Fruit fly (Drosophila melanogaster) whole organism, prepupa: ENCODE measurements around the gene Hk.

Source experiments
- Blimp-1 ChIP-seq: fragments of 200-800 bp; sonication (Bioruptor generic); optimal IDR thresholded peaks from 3 replicates; lab custom pipeline; 2017; ENCODE audit warnings: missing biosample characterization, missing genetic modification characterization, mild to moderate bottlenecking, moderate library complexity, missing genetic modification reagents
- CG10631 ChIP-seq: fragments of 200-800 bp; sonication (Bioruptor generic); optimal IDR thresholded peaks from 2 replicates; lab custom pipeline; 2016; ENCODE audit warnings: missing biosample characterization, missing genetic modification characterization
- CG10669 ChIP-seq: fragments of 200-800 bp; sonication (Bioruptor generic); optimal IDR thresholded peaks from 3 replicates; lab custom pipeline; 2018; ENCODE audit warnings: missing biosample characterization, mild to moderate bottlenecking, missing genetic modification characterization, moderate library complexity
- CG11294 ChIP-seq: fragments of 200-800 bp; sonication (Bioruptor generic); IDR thresholded peaks from 2 replicates; pipeline ENCODE4 v1.3.6; 2022; ENCODE audit warnings: missing biosample characterization, missing genetic modification characterization
- CG11762 ChIP-seq: fragments of 200-800 bp; sonication (Bioruptor generic); optimal IDR thresholded peaks from 3 replicates; lab custom pipeline; 2016; ENCODE audit warnings: missing biosample characterization, missing genetic modification characterization; ENCODE audit not compliant: insufficient read depth
- CG15336 ChIP-seq: fragments of 200-800 bp; sonication (Bioruptor generic); IDR thresholded peaks from 2 replicates; pipeline ENCODE4 v1.3.6; 2022; ENCODE audit warnings: missing biosample characterization, missing genetic modification characterization
- CG1621 ChIP-seq: fragments of 200-800 bp; sonication (Bioruptor generic); optimal IDR thresholded peaks from 3 replicates; lab custom pipeline; 2018; ENCODE audit warnings: missing biosample characterization, mild to moderate bottlenecking, missing genetic modification characterization
- CG16779 ChIP-seq: fragments of 200-800 bp; sonication (Bioruptor generic); optimal IDR thresholded peaks from 3 replicates; lab custom pipeline; 2017; ENCODE audit warnings: missing biosample characterization, mild to moderate bottlenecking, missing genetic modification characterization
- CG3032 ChIP-seq: fragments of 200-800 bp; optimal IDR thresholded peaks from 2 replicates; lab custom pipeline; 2019; ENCODE audit warnings: missing biosample characterization, mild to moderate bottlenecking, missing genetic modification characterization, moderate library complexity
- CG31627 ChIP-seq: fragments of 200-800 bp; sonication (Bioruptor generic); optimal IDR thresholded peaks from 3 replicates; lab custom pipeline; 2016; ENCODE audit warnings: missing biosample characterization, missing genetic modification characterization
- CG32006 ChIP-seq: fragments of 200-800 bp; sonication (Bioruptor generic); optimal IDR thresholded peaks from 3 replicates; lab custom pipeline; 2017; ENCODE audit warnings: missing biosample characterization, mild to moderate bottlenecking, missing genetic modification characterization
- CG34406 ChIP-seq: fragments of 200-800 bp; sonication (Bioruptor generic); optimal IDR thresholded peaks from 3 replicates; lab custom pipeline; 2016; ENCODE audit warnings: missing biosample characterization, missing genetic modification characterization
- CG3919 ChIP-seq: fragments of 200-800 bp; sonication (Bioruptor generic); optimal IDR thresholded peaks from 3 replicates; lab custom pipeline; 2016; ENCODE audit warnings: missing biosample characterization, missing genetic modification characterization
- CG6808 ChIP-seq: fragments of 200-800 bp; sonication (Bioruptor generic); optimal IDR thresholded peaks from 3 replicates; lab custom pipeline; 2017; ENCODE audit warnings: missing biosample characterization, missing genetic modification characterization, mild to moderate bottlenecking, moderate library complexity, missing genetic modification reagents
- CG6854 ChIP-seq: fragments of 200-800 bp; sonication (Bioruptor generic); optimal IDR thresholded peaks from 2 replicates; lab custom pipeline; 2017; ENCODE audit warnings: missing biosample characterization, mild to moderate bottlenecking, missing genetic modification characterization
- CG7368 ChIP-seq: fragments of 200-800 bp; sonication (Bioruptor generic); optimal IDR thresholded peaks from 3 replicates; lab custom pipeline; 2016; ENCODE audit warnings: missing biosample characterization, missing genetic modification characterization
- CG8119 ChIP-seq: fragments of 200-800 bp; sonication (Bioruptor generic); IDR thresholded peaks from 3 replicates; pipeline ENCODE4 v1.3.6; 2022; ENCODE audit warnings: missing biosample characterization, missing genetic modification characterization
- CG8319 ChIP-seq: fragments of 200-800 bp; sonication (Bioruptor generic); optimal IDR thresholded peaks from 3 replicates; lab custom pipeline; 2016; ENCODE audit warnings: missing biosample characterization, missing genetic modification characterization
- CG8632 ChIP-seq: fragments of 200-800 bp; sonication (Bioruptor generic); optimal IDR thresholded peaks from 3 replicates; lab custom pipeline; 2016; ENCODE audit warnings: missing biosample characterization, missing genetic modification characterization
- Eip93F ChIP-seq: fragments of 200-800 bp; sonication (Bioruptor generic); optimal IDR thresholded peaks from 2 replicates; lab custom pipeline; 2016; ENCODE audit warnings: missing biosample characterization, mild to moderate bottlenecking, missing genetic modification characterization
- Ets21C ChIP-seq: fragments of 200-800 bp; sonication (Bioruptor generic); optimal IDR thresholded peaks from 3 replicates; lab custom pipeline; 2016; ENCODE audit warnings: missing biosample characterization, missing genetic modification characterization
- Ets96B ChIP-seq: fragments of 200-800 bp; optimal IDR thresholded peaks from 2 replicates; lab custom pipeline; 2019; ENCODE audit warnings: missing biosample characterization, mild to moderate bottlenecking, missing genetic modification characterization, moderate library complexity
- Gug ChIP-seq: fragments of 200-800 bp; sonication (Bioruptor generic); IDR thresholded peaks from 2 replicates; pipeline ENCODE4 v1.3.6; 2022; ENCODE audit warnings: missing biosample characterization, missing genetic modification characterization
- Hr38 ChIP-seq: sonication (Bioruptor generic); optimal IDR thresholded peaks from 2 replicates; lab custom pipeline; 2016; ENCODE audit warnings: missing biosample characterization, missing genetic modification characterization
- Hr39 ChIP-seq: fragments of 200-800 bp; sonication (Bioruptor generic); optimal IDR thresholded peaks from 2 replicates; lab custom pipeline; 2016; ENCODE audit warnings: missing biosample characterization, missing genetic modification characterization
- Hr4 ChIP-seq: fragments of 200-800 bp; sonication (Bioruptor generic); optimal IDR thresholded peaks from 3 replicates; lab custom pipeline; 2016; ENCODE audit warnings: missing biosample characterization, missing genetic modification characterization
- Lpt ChIP-seq: fragments of 200-800 bp; sonication (Bioruptor generic); optimal IDR thresholded peaks from 3 replicates; lab custom pipeline; 2016; ENCODE audit warnings: missing biosample characterization, missing genetic modification characterization
- OdsH ChIP-seq: fragments of 200-800 bp; sonication (Bioruptor generic); optimal IDR thresholded peaks from 3 replicates; lab custom pipeline; 2016; ENCODE audit warnings: missing biosample characterization, missing genetic modification characterization
- Sox102F ChIP-seq: fragments of 200-800 bp; sonication (Bioruptor generic); optimal IDR thresholded peaks from 2 replicates; lab custom pipeline; 2016; ENCODE audit warnings: missing biosample characterization, mild to moderate bottlenecking, missing genetic modification characterization
- Sox14 ChIP-seq: fragments of 200-800 bp; sonication (Bioruptor generic); optimal IDR thresholded peaks from 3 replicates; lab custom pipeline; 2016; ENCODE audit warnings: missing biosample characterization, missing genetic modification characterization
- achi ChIP-seq: fragments of 200-800 bp; sonication (Bioruptor generic); optimal IDR thresholded peaks from 3 replicates; lab custom pipeline; 2016; ENCODE audit warnings: missing biosample characterization, missing genetic modification characterization
- cyc ChIP-seq: fragments of 200-800 bp; sonication (Bioruptor generic); optimal IDR thresholded peaks from 3 replicates; lab custom pipeline; 2016; ENCODE audit warnings: missing biosample characterization, missing genetic modification characterization
- dac ChIP-seq: fragments of 200-800 bp; sonication (Bioruptor generic); optimal IDR thresholded peaks from 2 replicates; lab custom pipeline; 2017; ENCODE audit warnings: missing biosample characterization, mild to moderate bottlenecking, missing genetic modification characterization
- dsx ChIP-seq: fragments of 200-800 bp; optimal IDR thresholded peaks from 3 replicates; lab custom pipeline; 2019; ENCODE audit warnings: missing biosample characterization, mild to moderate bottlenecking, missing genetic modification characterization, moderate library complexity; ENCODE audit not compliant: poor library complexity, severe bottlenecking
- eg ChIP-seq: fragments of 200-800 bp; sonication (Bioruptor generic); IDR thresholded peaks from 3 replicates; pipeline ENCODE4 v1.3.6; 2022; ENCODE audit warnings: missing biosample characterization, missing genetic modification characterization
- esn ChIP-seq: fragments of 200-800 bp; sonication (Bioruptor generic); optimal IDR thresholded peaks from 2 replicates; lab custom pipeline; 2016; ENCODE audit warnings: missing biosample characterization, mild to moderate bottlenecking, missing genetic modification characterization, moderate library complexity
- fd59A ChIP-seq: fragments of 200-800 bp; sonication (Bioruptor generic); optimal IDR thresholded peaks from 2 replicates; lab custom pipeline; 2017; ENCODE audit warnings: missing biosample characterization, mild to moderate bottlenecking, missing genetic modification characterization, missing genetic modification reagents
- fd85E ChIP-seq: fragments of 200-800 bp; sonication (Bioruptor generic); optimal IDR thresholded peaks from 3 replicates; lab custom pipeline; 2016; ENCODE audit warnings: missing biosample characterization, missing genetic modification characterization
- fkh ChIP-seq: fragments of 200-800 bp; sonication (Bioruptor generic); optimal IDR thresholded peaks from 3 replicates; lab custom pipeline; 2017; ENCODE audit warnings: missing biosample characterization, mild to moderate bottlenecking, missing genetic modification characterization, moderate library complexity
- lz ChIP-seq: fragments of 200-800 bp; sonication (Bioruptor generic); optimal IDR thresholded peaks from 3 replicates; lab custom pipeline; 2016; ENCODE audit warnings: missing biosample characterization, missing genetic modification characterization
- pdm3 ChIP-seq: fragments of 200-800 bp; sonication (Bioruptor generic); optimal IDR thresholded peaks from 3 replicates; lab custom pipeline; 2016; ENCODE audit warnings: missing biosample characterization, missing genetic modification characterization
- spab ChIP-seq: fragments of 200-800 bp; sonication (Bioruptor generic); optimal IDR thresholded peaks from 2 replicates; lab custom pipeline; 2017; ENCODE audit warnings: missing biosample characterization, mild to moderate bottlenecking, missing genetic modification characterization, missing genetic modification reagents
- ss ChIP-seq, 2 experiments: fragments of 200-800 bp; sonication (Bioruptor generic); optimal IDR thresholded peaks; 2 replicates in 1 of 2; 3 replicates in 1 of 2; lab custom pipeline; 2017 to 2018; ENCODE audit warnings: mild to moderate bottlenecking in 2 of 2, missing biosample characterization in 2 of 2, missing genetic modification characterization in 2 of 2, moderate library complexity in 1 of 2
- topi ChIP-seq: fragments of 200-800 bp; sonication (Bioruptor generic); optimal IDR thresholded peaks from 3 replicates; lab custom pipeline; 2016; ENCODE audit warnings: missing biosample characterization, missing genetic modification characterization

Hk gene

dm6 chrX:10209556-10210164, 53.6 kb downstream of the Hk start (continued):
- no peak for TF ChIP-seq fkh (GFP tag; lab: Kevin White, UChicago)

dm6 chrX:10206086-10206485, 57.2 kb downstream of the Hk start:
- TF ChIP-seq CG10631 (GFP tag; lab: Kevin White, UChicago) (no peak), CG34406 (GFP tag; lab: Kevin White, UChicago) (no peak), esn (GFP tag; lab: Kevin White, UChicago) (no peak), Hr38 (GFP tag; lab: Kevin White, UChicago) (no peak), Sox102F (GFP tag; lab: Kevin White, UChicago) (no peak), Lpt (GFP tag; lab: Kevin White, UChicago) (no peak), cyc (GFP tag; lab: Kevin White, UChicago) (no peak), CG32006 (GFP tag; lab: Kevin White, UChicago) (no peak), Hr4 (GFP tag; lab: Kevin White, UChicago) (no peak), Sox14 (GFP tag; lab: Kevin White, UChicago) (no peak), Ets96B (tag; lab: Kevin White, UChicago) (no peak), Ets21C (GFP tag; lab: Kevin White, UChicago) (no peak), CG1621 (tag; lab: Kevin White, UChicago) (no peak), topi (GFP tag; lab: Kevin White, UChicago) (no peak), Eip93F (no peak)

- peak; percentile 23 for TF ChIP-seq Hr4 (GFP tag; lab: Kevin White, UChicago)
- no peak for TF ChIP-seq CG16779 (tag; lab: Kevin White, UChicago)
- peak; percentile 36 for TF ChIP-seq spab (GFP tag; lab: Kevin White, UChicago)
- TF ChIP-seq Ets96B (tag; lab: Kevin White, UChicago): peak; percentile 57
- TF ChIP-seq Sox102F (GFP tag; lab: Kevin White, UChicago): peak; percentile 30
- TF ChIP-seq CG7368 (GFP tag; lab: Kevin White, UChicago): peak; percentile 12
- TF ChIP-seq CG31627 (GFP tag; lab: Kevin White, UChicago): peak; percentile 21
- TF ChIP-seq ss (GFP tag; optimal IDR thresholded peaks at IDR 0.05; lab: Kevin White, UChicago): peak; percentile 28 to 36
- no peak for TF ChIP-seq CG8319 (GFP tag; lab: Kevin White, UChicago)
- TF ChIP-seq CG34406 (GFP tag; lab: Kevin White, UChicago): peak; percentile 16
- peak; percentile 26 for TF ChIP-seq cyc (GFP tag; lab: Kevin White, UChicago)
- TF ChIP-seq CG3032 (tag; lab: Kevin White, UChicago): peak; percentile 23
- TF ChIP-seq CG11762 (GFP tag; lab: Kevin White, UChicago): peak; percentile 9
- TF ChIP-seq pdm3 (GFP tag; lab: Kevin White, UChicago): peak; percentile 46
- no peak for TF ChIP-seq Eip93F
- TF ChIP-seq dac (GFP tag; lab: Kevin White, UChicago): no peak
- peak; percentile 29 for TF ChIP-seq topi (GFP tag; lab: Kevin White, UChicago)
- TF ChIP-seq CG11294: no peak
- TF ChIP-seq CG8119 (GFP tag; lab: Robert Waterston, UW): peak; percentile 39; the same call in 1 of the 3 replicates
- TF ChIP-seq achi (GFP tag; lab: Kevin White, UChicago): peak; percentile 21
- peak; percentile 55 for TF ChIP-seq CG3919 (GFP tag; lab: Kevin White, UChicago)
- TF ChIP-seq fkh (GFP tag; lab: Kevin White, UChicago): no peak
- peak; percentile 14 for TF ChIP-seq CG8632 (GFP tag; lab: Kevin White, UChicago)
- no peak for TF ChIP-seq CG6854 (GFP tag; lab: Kevin White, UChicago)
- TF ChIP-seq Hr39 (GFP tag; lab: Kevin White, UChicago): peak; percentile 39
- TF ChIP-seq Gug (GFP tag; lab: Robert Waterston, UW): no peak
- peak; percentile 51 for TF ChIP-seq CG10669 (GFP tag; lab: Kevin White, UChicago)
- peak; percentile 42; the same call in 1 of the 2 replicates for TF ChIP-seq CG15336 (GFP tag; lab: Robert Waterston, UW)
- peak; percentile 52 for TF ChIP-seq OdsH (GFP tag; lab: Kevin White, UChicago)
- TF ChIP-seq dsx (GFP tag; lab: Kevin White, UChicago): peak; percentile 36
- 0 out of 3 replicates have a peak, but pooled peaks have one; percentile 24 for TF ChIP-seq eg (GFP tag; lab: Robert Waterston, UW)
- TF ChIP-seq CG1621 (tag; lab: Kevin White, UChicago): peak; percentile 43
- peak; percentile 19 for TF ChIP-seq lz (GFP tag; lab: Kevin White, UChicago)
- peak; percentile 39 for TF ChIP-seq Lpt (GFP tag; lab: Kevin White, UChicago)
- peak; percentile 44 for TF ChIP-seq CG6808 (GFP tag; lab: Kevin White, UChicago)
- TF ChIP-seq Blimp-1 (GFP tag; lab: Kevin White, UChicago): no peak
- TF ChIP-seq fd59A (GFP tag; lab: Kevin White, UChicago): peak; percentile 40
- TF ChIP-seq fd85E: no peak
These were observed 60.7 kb downstream of the Hk start for dm6 chrX:10202595-10202994.
